Worm (Caenorhabditis elegans): ENCODE data around the gene F36H12.4.

- TF ChIP-seq F57C9.4 (tag; optimal IDR thresholded peaks at IDR 0.05) (no peak), dpl-1 (GFP tag; optimal IDR thresholded peaks at IDR 0.05) (no peak), T07F8.4 (tag; optimal IDR thresholded peaks at IDR 0.05) (no peak), cebp-2 (GFP tag; IDR thresholded peaks at IDR 0.05) (no peak), D2030.7 (GFP tag; IDR thresholded peaks at IDR 0.05) (no peak), sea-2 (GFP tag; IDR thresholded peaks at IDR 0.05) (no peak), ZK185.1 (tag; optimal IDR thresholded peaks at IDR 0.05; ENCODE audit: poor library complexity, severe bottlenecking) (no peak), F49E8.2 (tag; optimal IDR thresholded peaks at IDR 0.05; ENCODE audit: insufficient read depth) (no peak), nhr-27 (tag; optimal IDR thresholded peaks at IDR 0.05) (no peak)
Observed at ce11 chrIV:5318835-5319303, 50.0 kb downstream of the F36H12.4 start, which contains the start of gene slc-46A.

Data from whole organism, young adult.